Worm (Caenorhabditis elegans) whole organism, L1 larva: ENCODE results near the gene rpc-2.

Experiments used
- C34B4.2 ChIP-seq: sonication (generic microtip); optimal IDR thresholded peaks from 2 replicates; lab custom pipeline; 2017; ENCODE audit warnings: mild to moderate bottlenecking, missing genetic modification characterization, missing compliant biosample characterization
- egl-27 ChIP-seq, 2 experiments: fragments of 150-350 bp in 1 of 2; sonication (generic microtip); optimal IDR thresholded peaks; 3 replicates each; lab custom pipeline; 2017 to 2018; ENCODE audit warnings: missing biosample characterization in 2 of 2, missing genetic modification characterization in 2 of 2, missing genetic modification reagents in 2 of 2
- fkh-10 ChIP-seq: sonication (generic microtip); optimal IDR thresholded peaks from 2 replicates; lab custom pipeline; 2017; ENCODE audit warnings: missing biosample characterization, missing genetic modification reagents, missing genetic modification characterization
- fkh-4 ChIP-seq: sonication (generic microtip); optimal IDR thresholded peaks from 2 replicates; lab custom pipeline; 2016; ENCODE audit warnings: missing compliant biosample characterization, missing genetic modification characterization, borderline replicate concordance
- mep-1 ChIP-seq: fragments of 150-350 bp; optimal IDR thresholded peaks from 2 replicates; lab custom pipeline; 2014; ENCODE audit warnings: missing biosample characterization, missing genetic modification characterization
- nhr-20 ChIP-seq: sonication (generic microtip); optimal IDR thresholded peaks from 2 replicates; lab custom pipeline; 2016; ENCODE audit warnings: mild to moderate bottlenecking, missing genetic modification characterization, missing compliant biosample characterization
- nhr-237 ChIP-seq: fragments of 150-350 bp; optimal IDR thresholded peaks from 2 replicates; lab custom pipeline; 2014; ENCODE audit warnings: missing biosample characterization, missing genetic modification characterization
- nhr-77 ChIP-seq: fragments of 150-350 bp; optimal IDR thresholded peaks from 2 replicates; lab custom pipeline; 2014; ENCODE audit warnings: missing biosample characterization, missing genetic modification characterization
- pqm-1 ChIP-seq: sonication (generic microtip); optimal IDR thresholded peaks from 3 replicates; lab custom pipeline; 2017; ENCODE audit warnings: missing biosample characterization, missing genetic modification characterization
- snpc-4 ChIP-seq: fragments of 150-350 bp; optimal IDR thresholded peaks from 2 replicates; lab custom pipeline; 2014; ENCODE audit warnings: missing biosample characterization, missing genetic modification characterization
- unc-98 ChIP-seq: fragments of 200-800 bp; sonication (Bioruptor generic); IDR thresholded peaks from 2 replicates; pipeline ENCODE4 v1.3.6; 2022; ENCODE audit warnings: missing genetic modification characterization, missing compliant biosample characterization

DNA sequence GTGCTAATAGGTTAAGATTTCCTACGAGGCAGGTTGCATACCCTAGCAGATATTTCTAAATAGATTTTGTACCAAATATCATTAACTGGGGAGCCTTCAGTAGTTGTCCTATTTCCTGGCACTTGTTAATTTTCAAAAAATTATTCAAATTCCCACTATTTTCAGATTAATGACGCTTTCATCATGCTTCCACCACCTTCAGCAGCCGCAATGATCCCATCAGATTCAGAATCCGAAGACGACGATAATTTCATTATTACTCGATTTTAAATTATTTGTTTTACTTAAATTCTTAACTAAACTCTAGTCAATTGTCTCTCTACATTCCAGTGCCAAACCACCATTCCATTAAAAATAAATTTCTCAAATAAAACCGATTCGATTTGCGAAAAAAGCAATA is 6.3 kb upstream of the rpc-2 start:
- no peak for TF ChIP-seq mep-1 (tag; lab: Kevin White, UChicago)
- no peak for TF ChIP-seq fkh-10 (GFP tag; lab: Kevin White, UChicago)
- no peak for TF ChIP-seq snpc-4
- no peak for TF ChIP-seq nhr-237 (tag; lab: Kevin White, UChicago)
- no peak for TF ChIP-seq nhr-77 (tag; lab: Kevin White, UChicago)
- TF ChIP-seq nhr-20 (tag; lab: Kevin White, UChicago), result peak; percentile 89
- TF ChIP-seq fkh-4 (tag; lab: Kevin White, UChicago), result no peak
- TF ChIP-seq C34B4.2 (tag; lab: Kevin White, UChicago), result no peak
- no peak for TF ChIP-seq unc-98 (GFP tag; lab: Robert Waterston, UW)
- no peak for TF ChIP-seq egl-27 (tag; optimal IDR thresholded peaks at IDR 0.05; lab: Kevin White, UChicago)
- no peak for TF ChIP-seq pqm-1 (tag; lab: Kevin White, UChicago)
